Fruit fly (Drosophila melanogaster) whole organism, embryonic: ENCODE measurements around the gene CG31029.

ENCODE experiments used
- Aef1 ChIP-seq: fragments of 200-800 bp; sonication (Bioruptor generic); IDR thresholded peaks from 3 replicates; pipeline ENCODE4 v1.3.6; 2022; ENCODE audit warnings: missing biosample characterization, missing genetic modification characterization
- Antp ChIP-seq: fragments of 200-800 bp; sonication (Bioruptor generic); optimal IDR thresholded peaks from 3 replicates; lab custom pipeline; 2016; ENCODE audit warnings: missing biosample characterization, missing genetic modification characterization
- BtbVII ChIP-seq: fragments of 200-800 bp; sonication (Bioruptor generic); optimal IDR thresholded peaks from 3 replicates; lab custom pipeline; 2017; ENCODE audit warnings: missing biosample characterization, mild to moderate bottlenecking, missing genetic modification characterization
- CG10209 ChIP-seq: fragments of 200-800 bp; sonication (Bioruptor generic); optimal IDR thresholded peaks from 3 replicates; lab custom pipeline; 2017; ENCODE audit warnings: missing biosample characterization, mild to moderate bottlenecking, missing genetic modification characterization, missing genetic modification reagents
- CG10654 ChIP-seq: fragments of 200-800 bp; sonication (Bioruptor generic); optimal IDR thresholded peaks from 2 replicates; lab custom pipeline; 2016; ENCODE audit warnings: missing biosample characterization, missing genetic modification characterization
- CG14860 ChIP-seq: fragments of 200-800 bp; sonication (Bioruptor generic); IDR thresholded peaks from 3 replicates; pipeline ENCODE4 v1.3.6; 2022; ENCODE audit warnings: missing biosample characterization, missing genetic modification characterization; ENCODE audit not compliant: partially characterized antibody
- CG17328 ChIP-seq: fragments of 200-800 bp; sonication (Bioruptor generic); IDR thresholded peaks from 2 replicates; pipeline ENCODE4 v1.3.6; 2022; ENCODE audit warnings: missing biosample characterization, missing genetic modification characterization
- CG18011 ChIP-seq: fragments of 200-800 bp; sonication (Bioruptor generic); optimal IDR thresholded peaks from 2 replicates; lab custom pipeline; 2017; ENCODE audit warnings: missing biosample characterization, missing genetic modification characterization, mild to moderate bottlenecking, moderate library complexity, missing genotype
- CG18262 ChIP-seq: fragments of 200-800 bp; optimal IDR thresholded peaks from 3 replicates; lab custom pipeline; 2019; ENCODE audit warnings: missing biosample characterization, mild to moderate bottlenecking, missing genetic modification characterization, moderate library complexity
- CG18476 ChIP-seq: fragments of 200-800 bp; sonication (Bioruptor generic); optimal IDR thresholded peaks from 2 replicates; lab custom pipeline; 2016; ENCODE audit warnings: missing biosample characterization, mild to moderate bottlenecking, missing genetic modification characterization
- CG18619 ChIP-seq: fragments of 200-800 bp; sonication (Bioruptor generic); optimal IDR thresholded peaks from 3 replicates; lab custom pipeline; 2017; ENCODE audit warnings: missing biosample characterization, mild to moderate bottlenecking, missing genetic modification characterization
- CG30403 ChIP-seq: fragments of 200-800 bp; sonication (Bioruptor generic); optimal IDR thresholded peaks from 3 replicates; lab custom pipeline; 2016; ENCODE audit warnings: missing biosample characterization, missing genetic modification characterization
- CG31441 ChIP-seq: fragments of 200-800 bp; sonication (Bioruptor generic); IDR thresholded peaks from 2 replicates; pipeline ENCODE4 v1.3.6; 2022; ENCODE audit warnings: missing biosample characterization, missing genetic modification characterization
- CG33557 ChIP-seq: fragments of 200-800 bp; sonication (Bioruptor generic); optimal IDR thresholded peaks from 2 replicates; lab custom pipeline; 2019; ENCODE audit warnings: missing biosample characterization, mild to moderate bottlenecking, missing genetic modification characterization, moderate library complexity
- CG3407 ChIP-seq: fragments of 200-800 bp; sonication (Bioruptor generic); optimal IDR thresholded peaks from 2 replicates; lab custom pipeline; 2018; ENCODE audit warnings: missing biosample characterization, mild to moderate bottlenecking, missing genetic modification characterization
- D ChIP-seq, 2 experiments: fragments of 200-800 bp in 1 of 2; fragments of >200 bp in 1 of 2; sonication (Bioruptor generic) in 1 of 2; optimal IDR thresholded peaks; 2 replicates in 1 of 2; 3 replicates in 1 of 2; lab custom pipeline; 2017; ENCODE audit warnings: mild to moderate bottlenecking in 1 of 2, missing biosample characterization in 1 of 2, missing genetic modification characterization in 1 of 2, missing genetic modification reagents in 1 of 2
- D19A ChIP-seq: fragments of 200-800 bp; optimal IDR thresholded peaks from 3 replicates; lab custom pipeline; 2019; ENCODE audit warnings: missing biosample characterization, mild to moderate bottlenecking, missing genetic modification characterization, moderate library complexity
- Doc3 ChIP-seq: fragments of 200-800 bp; sonication (Bioruptor generic); IDR thresholded peaks from 3 replicates; pipeline ENCODE4 v1.3.6; 2022; ENCODE audit warnings: missing biosample characterization, missing genetic modification characterization; ENCODE audit not compliant: partially characterized antibody
- ERR ChIP-seq: fragments of 200-800 bp; sonication (Bioruptor generic); optimal IDR thresholded peaks from 2 replicates; lab custom pipeline; 2016; ENCODE audit warnings: missing biosample characterization, missing genetic modification characterization
- Gsc ChIP-seq: fragments of 200-800 bp; sonication (Bioruptor generic); IDR thresholded peaks from 2 replicates; pipeline ENCODE4 v1.3.6; 2022; ENCODE audit warnings: missing biosample characterization, missing genetic modification characterization
- H15 ChIP-seq: fragments of 200-800 bp; sonication (Bioruptor generic); IDR thresholded peaks from 3 replicates; pipeline ENCODE4 v1.3.6; 2022; ENCODE audit warnings: missing biosample characterization, missing genetic modification characterization
- H2.0 ChIP-seq: fragments of 200-800 bp; sonication (Bioruptor generic); IDR thresholded peaks from 2 replicates; pipeline ENCODE4 v1.3.6; 2022; ENCODE audit warnings: missing biosample characterization, missing genetic modification characterization
- Hr78 ChIP-seq, 2 experiments: fragments of 200-800 bp in 1 of 2; fragments of >200 bp in 1 of 2; sonication (Bioruptor generic) in 1 of 2; optimal IDR thresholded peaks; 2 replicates each; lab custom pipeline; 2017 to 2019; ENCODE audit warnings: missing biosample characterization in 2 of 2, missing genetic modification characterization in 2 of 2, mild to moderate bottlenecking in 1 of 2, moderate library complexity in 1 of 2
- Jarid2 ChIP-seq: fragments of 200-800 bp; sonication (Bioruptor generic); optimal IDR thresholded peaks from 3 replicates; lab custom pipeline; 2017; ENCODE audit warnings: mild to moderate bottlenecking, missing biosample characterization, missing genetic modification reagents, missing genetic modification characterization
- Opbp ChIP-seq: fragments of 200-800 bp; sonication (Bioruptor generic); IDR thresholded peaks from 3 replicates; pipeline ENCODE4 v1.3.6; 2022; ENCODE audit warnings: missing biosample characterization, missing genetic modification characterization; ENCODE audit not compliant: partially characterized antibody
- Pdp1 ChIP-seq, 2 experiments: fragments of 200-800 bp; sonication (Bioruptor generic); optimal IDR thresholded peaks; 3 replicates each; lab custom pipeline; 2016; ENCODE audit warnings: missing biosample characterization in 2 of 2, missing genetic modification characterization in 2 of 2, mild to moderate bottlenecking in 1 of 2, moderate library complexity in 1 of 2
- Rx ChIP-seq: fragments of 200-800 bp; sonication (Bioruptor generic); IDR thresholded peaks from 2 replicates; pipeline ENCODE4 v1.3.6; 2022; ENCODE audit warnings: missing biosample characterization, missing genetic modification characterization
- abd-A ChIP-seq: fragments of 200-800 bp; sonication (Bioruptor generic); optimal IDR thresholded peaks from 3 replicates; lab custom pipeline; 2019; ENCODE audit warnings: missing biosample characterization, mild to moderate bottlenecking, missing genetic modification characterization, moderate library complexity
- ase ChIP-seq: fragments of 200-800 bp; sonication (Bioruptor generic); IDR thresholded peaks from 3 replicates; pipeline ENCODE4 v1.3.6; 2022; ENCODE audit warnings: missing biosample characterization, missing genetic modification characterization
- cad ChIP-seq: fragments of >200 bp; optimal IDR thresholded peaks from 2 replicates; lab custom pipeline; 2017; ENCODE audit warnings: missing biosample characterization, missing genetic modification characterization
- chif ChIP-seq, 2 experiments: fragments of 200-800 bp; sonication (Bioruptor generic); optimal IDR thresholded peaks; 3 replicates each; lab custom pipeline; 2016; ENCODE audit warnings: missing biosample characterization in 2 of 2, missing genetic modification characterization in 2 of 2
- crc ChIP-seq: fragments of 200-800 bp; sonication (Bioruptor generic); optimal IDR thresholded peaks from 2 replicates; lab custom pipeline; 2016; ENCODE audit warnings: missing biosample characterization, missing genetic modification characterization
- cwo ChIP-seq: fragments of 200-800 bp; sonication (Bioruptor generic); optimal IDR thresholded peaks from 3 replicates; lab custom pipeline; 2017; ENCODE audit warnings: missing biosample characterization, missing genetic modification characterization, mild to moderate bottlenecking, moderate library complexity, missing genetic modification reagents
- dysf ChIP-seq: fragments of 200-800 bp; sonication (Bioruptor generic); IDR thresholded peaks from 3 replicates; pipeline ENCODE4 v1.3.6; 2022; ENCODE audit warnings: missing biosample characterization, missing genetic modification characterization
- en ChIP-seq: fragments of 200-800 bp; sonication (Bioruptor generic); optimal IDR thresholded peaks from 2 replicates; lab custom pipeline; 2016; ENCODE audit warnings: missing biosample characterization, missing genetic modification characterization
- grau ChIP-seq: fragments of 200-800 bp; optimal IDR thresholded peaks from 3 replicates; lab custom pipeline; 2019; ENCODE audit warnings: missing biosample characterization, mild to moderate bottlenecking, missing genetic modification characterization, moderate library complexity
- hbn ChIP-seq: fragments of 200-800 bp; sonication (Bioruptor generic); IDR thresholded peaks from 2 replicates; pipeline ENCODE4 v1.3.6; 2022; ENCODE audit warnings: missing biosample characterization, missing genetic modification characterization; ENCODE audit not compliant: partially characterized antibody
- jigr1 ChIP-seq: fragments of 200-800 bp; sonication (Bioruptor generic); IDR thresholded peaks from 3 replicates; pipeline ENCODE4 v1.3.6; 2022; ENCODE audit warnings: missing biosample characterization, missing genetic modification characterization
- nau ChIP-seq: fragments of 200-800 bp; sonication (Bioruptor generic); optimal IDR thresholded peaks from 3 replicates; lab custom pipeline; 2017; ENCODE audit warnings: missing biosample characterization, mild to moderate bottlenecking, missing genetic modification characterization, missing genetic modification reagents
- onecut ChIP-seq: fragments of 200-800 bp; sonication (Bioruptor generic); IDR thresholded peaks from 2 replicates; pipeline ENCODE4 v1.3.6; 2022; ENCODE audit warnings: missing biosample characterization, missing genetic modification characterization
- pita ChIP-seq: fragments of 200-800 bp; sonication (Bioruptor generic); optimal IDR thresholded peaks from 2 replicates; lab custom pipeline; 2017; ENCODE audit warnings: missing biosample characterization, mild to moderate bottlenecking, missing genetic modification characterization
- salm ChIP-seq: fragments of 200-800 bp; sonication (Bioruptor generic); optimal IDR thresholded peaks from 2 replicates; lab custom pipeline; 2018; ENCODE audit warnings: missing biosample characterization, mild to moderate bottlenecking, missing genetic modification characterization
- schlank ChIP-seq: fragments of 200-800 bp; sonication (Bioruptor generic); optimal IDR thresholded peaks from 2 replicates; lab custom pipeline; 2018; ENCODE audit warnings: missing biosample characterization, mild to moderate bottlenecking, missing genetic modification characterization
- sens-2 ChIP-seq: fragments of 200-800 bp; sonication (Bioruptor generic); IDR thresholded peaks from 2 replicates; pipeline ENCODE4 v1.3.6; 2022; ENCODE audit warnings: missing biosample characterization, missing genetic modification characterization
- sisA ChIP-seq: fragments of 200-800 bp; sonication (Bioruptor generic); IDR thresholded peaks from 2 replicates; pipeline ENCODE4 v1.3.6; 2022; ENCODE audit warnings: missing biosample characterization, missing genetic modification characterization
- toy ChIP-seq: fragments of 200-800 bp; sonication (Bioruptor generic); IDR thresholded peaks from 2 replicates; pipeline ENCODE4 v1.3.6; 2022; ENCODE audit warnings: missing biosample characterization, missing genetic modification characterization
- z ChIP-seq: fragments of 200-800 bp; sonication (Bioruptor generic); IDR thresholded peaks from 3 replicates; pipeline ENCODE4 v1.3.6; 2022; ENCODE audit warnings: missing biosample characterization, missing genetic modification characterization

CG31029 gene

DNA sequence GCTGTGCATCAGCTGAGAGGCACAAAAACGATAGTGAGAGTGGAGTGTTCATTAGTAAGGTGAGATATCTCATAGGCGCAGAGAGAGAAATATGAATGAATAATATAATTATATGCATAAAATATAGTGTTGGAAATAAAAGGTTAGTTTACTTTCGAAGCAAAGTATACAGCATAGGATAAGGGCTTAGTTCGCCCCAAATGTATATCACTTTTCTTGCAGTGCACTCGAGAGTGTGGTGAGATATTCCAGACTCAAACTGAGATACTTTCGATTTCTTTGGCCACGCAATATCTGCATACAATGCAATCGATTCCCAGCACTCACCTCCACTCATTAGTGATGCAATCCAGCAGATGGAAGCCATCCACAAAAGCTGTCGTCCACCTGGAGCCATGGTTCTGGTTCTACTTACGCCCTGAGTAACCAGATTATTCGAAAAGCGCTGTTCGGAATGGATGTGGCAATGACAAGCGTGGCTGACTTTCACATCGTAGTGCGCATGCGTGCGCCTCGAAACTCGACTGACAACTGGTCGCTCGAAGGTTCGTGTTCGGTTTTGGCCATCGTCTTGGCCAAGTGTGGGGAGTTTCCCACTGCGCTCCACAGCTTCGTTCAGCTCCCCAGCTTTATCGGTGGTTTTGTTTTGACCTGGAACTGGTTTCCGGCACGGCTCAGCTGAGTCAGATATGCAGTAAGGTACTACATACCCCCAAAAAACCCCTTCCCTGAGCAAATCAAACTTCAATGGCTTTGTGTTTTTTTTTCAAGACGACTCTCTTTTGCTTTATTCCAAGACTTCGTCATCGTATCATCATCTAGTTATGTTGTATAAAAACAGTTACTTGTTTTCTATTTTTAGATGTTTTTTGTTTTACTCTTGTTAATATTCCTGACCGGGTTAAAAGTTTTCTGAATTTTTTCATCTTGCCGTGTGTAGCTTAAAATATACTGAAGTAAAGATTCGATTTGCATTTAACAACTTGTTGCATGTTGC, 38.8 kb upstream of the CG31029 start, which contains the start of gene Rsod (continued):
- TF ChIP-seq CG31441 (GFP tag; lab: Robert Waterston, UW) (peak; percentile 52), Gsc (0 out of 2 replicates have a peak, but pooled peaks have one; percentile 21), CG18476 (peak; percentile 24), Doc3 (GFP tag; lab: Robert Waterston, UW) (no peak), cwo (GFP tag; lab: Kevin White, UChicago) (no peak), CG18619 (GFP tag; lab: Kevin White, UChicago) (no peak), D (optimal IDR thresholded peaks at IDR 0.05; lab: Kevin White, UChicago) (no peak), D (GFP tag; optimal IDR thresholded peaks at IDR 0.05; lab: Kevin White, UChicago) (peak; percentile 48), ase (GFP tag; lab: Robert Waterston, UW) (peak; percentile 78), pita (GFP tag; lab: Kevin White, UChicago) (no peak), jigr1 (GFP tag; lab: Robert Waterston, UW) (0 out of 3 replicates have a peak, but pooled peaks have one; percentile 38), Jarid2 (GFP tag; lab: Kevin White, UChicago) (peak; percentile 55), z (GFP tag; lab: Robert Waterston, UW) (peak; percentile 61; the same call in 2 of the 3 replicates), CG30403 (GFP tag; lab: Kevin White, UChicago) (peak; percentile 49), Antp (GFP tag; lab: Kevin White, UChicago) (no peak), sens-2 (GFP tag; lab: Robert Waterston, UW) (peak; percentile 66), H2.0 (peak; percentile 70), hbn (GFP tag; lab: Robert Waterston, UW) (no peak), CG17328 (GFP tag; lab: Robert Waterston, UW) (peak; percentile 78), schlank (no peak), en (GFP tag; lab: Kevin White, UChicago) (no peak), CG10654 (GFP tag; lab: Kevin White, UChicago) (peak; percentile 40), D19A (peak; percentile 94), CG18262 (peak; percentile 68), Aef1 (GFP tag; lab: Robert Waterston, UW) (peak; percentile 48; the same call in 2 of the 3 replicates), CG14860 (no peak), Pdp1 (GFP tag; optimal IDR thresholded peaks at IDR 0.05; lab: Kevin White, UChicago) (peak in 1 of 2 experiments; percentile 32), Hr78 (GFP tag; optimal IDR thresholded peaks at IDR 0.05; lab: Kevin White, UChicago) (peak in 1 of 2 experiments; percentile 27), CG33557 (GFP tag; lab: Kevin White, UChicago) (peak; percentile 50), sisA (GFP tag; lab: Robert Waterston, UW) (peak; percentile 74), toy (GFP tag; lab: Robert Waterston, UW) (peak; percentile 60), crc (no peak), CG3407 (GFP tag; lab: Kevin White, UChicago) (peak; percentile 51), Rx (peak; percentile 64), abd-A (tag; lab: Kevin White, UChicago) (no peak), dysf (peak; percentile 84), grau (tag; lab: Kevin White, UChicago) (peak; percentile 43), H15 (peak; percentile 79), CG18011 (GFP tag; lab: Kevin White, UChicago) (no peak), chif (GFP tag; optimal IDR thresholded peaks at IDR 0.05; lab: Kevin White, UChicago) (peak in 1 of 2 experiments; percentile 20), Opbp (GFP tag; lab: Robert Waterston, UW) (no peak), salm (tag; lab: Kevin White, UChicago) (peak; percentile 37), ERR (GFP tag; lab: Kevin White, UChicago) (no peak), onecut (GFP tag; lab: Robert Waterston, UW) (peak; percentile 66), cad (GFP tag; lab: Kevin White, UChicago) (no peak), BtbVII (peak; percentile 10), nau (GFP tag; lab: Kevin White, UChicago) (no peak), CG10209 (GFP tag; lab: Kevin White, UChicago) (peak; percentile 44)
